Worm (Caenorhabditis elegans) whole organism, L4 larva: ENCODE data around the gene lmtr-3.

Experiments used
- F10B5.3 ChIP-seq: sonication (generic microtip); optimal IDR thresholded peaks from 2 replicates; lab custom pipeline; 2016; ENCODE audit warnings: mild to moderate bottlenecking, missing genetic modification characterization, missing compliant biosample characterization
- F37D6.2 ChIP-seq: sonication (generic microtip); optimal IDR thresholded peaks from 2 replicates; lab custom pipeline; 2016; ENCODE audit warnings: mild to moderate bottlenecking, missing genetic modification characterization, missing compliant biosample characterization
- F44E2.7 ChIP-seq: fragments of 200-800 bp; sonication (Bioruptor generic); IDR thresholded peaks from 2 replicates; pipeline ENCODE4 v2.1.2; 2022; ENCODE audit warnings: missing genetic modification characterization, missing compliant biosample characterization
- F49E8.2 ChIP-seq: sonication (generic microtip); optimal IDR thresholded peaks from 2 replicates; lab custom pipeline; 2016; ENCODE audit warnings: missing compliant biosample characterization, mild to moderate bottlenecking, missing genetic modification characterization, borderline replicate concordance
- T26A8.4 ChIP-seq: fragments of 200-800 bp; sonication (Bioruptor generic); IDR thresholded peaks from 2 replicates; pipeline ENCODE4 v1.3.6; 2022; ENCODE audit warnings: missing genetic modification characterization, missing compliant biosample characterization
- Y48G9A.11 ChIP-seq: fragments of 200-800 bp; sonication (Bioruptor generic); IDR thresholded peaks from 2 replicates; pipeline ENCODE4 v1.3.6; 2022; ENCODE audit warnings: missing genetic modification reagents, missing genetic modification characterization, missing compliant biosample characterization
- Y5F2A.4 ChIP-seq: fragments of 200-800 bp; sonication (Bioruptor generic); optimal IDR thresholded peaks from 2 replicates; lab custom pipeline; 2018; ENCODE audit warnings: mild to moderate bottlenecking, missing genetic modification characterization, missing compliant biosample characterization
- ZK546.5 ChIP-seq, 2 experiments: sonication (generic microtip); optimal IDR thresholded peaks; 2 replicates each; lab custom pipeline; 2017; ENCODE audit warnings: missing biosample characterization in 2 of 2, missing genetic modification characterization in 2 of 2
- aha-1 ChIP-seq: fragments of 150-350 bp; peaks from one replicate; lab custom pipeline; 2014; ENCODE audit warnings: missing biosample characterization, missing genetic modification characterization
- attf-4 ChIP-seq: sonication (generic microtip); optimal IDR thresholded peaks from 3 replicates; lab custom pipeline; 2017; ENCODE audit warnings: missing biosample characterization, missing genetic modification characterization
- ceh-28 ChIP-seq: fragments of 150-350 bp; optimal IDR thresholded peaks from 2 replicates; lab custom pipeline; 2014; ENCODE audit warnings: missing biosample characterization, missing genetic modification reagents, missing genetic modification characterization
- ctbp-1 ChIP-seq: fragments of 200-800 bp; sonication (Bioruptor generic); IDR thresholded peaks from 2 replicates; pipeline ENCODE4 v1.3.6; 2022; ENCODE audit warnings: missing genetic modification reagents, missing genetic modification characterization, missing compliant biosample characterization
- dmd-8 ChIP-seq: fragments of 200-800 bp; sonication (Bioruptor generic); IDR thresholded peaks from 2 replicates; pipeline ENCODE4 v1.3.6; 2022; ENCODE audit warnings: missing genetic modification characterization, missing compliant biosample characterization
- dmd-9 ChIP-seq: fragments of 200-800 bp; sonication (Bioruptor generic); IDR thresholded peaks from 2 replicates; pipeline ENCODE4 v1.3.6; 2022; ENCODE audit warnings: missing genetic modification reagents, missing genetic modification characterization, missing compliant biosample characterization
- dpl-1 ChIP-seq: fragments of 150-350 bp; optimal IDR thresholded peaks from 2 replicates; lab custom pipeline; 2014; ENCODE audit warnings: missing biosample characterization, missing genetic modification reagents, missing genetic modification characterization
- dve-1 ChIP-seq: sonication (generic microtip); optimal IDR thresholded peaks from 2 replicates; lab custom pipeline; 2017; ENCODE audit warnings: antibody characterized with exemption, mild to moderate bottlenecking, missing genetic modification characterization, missing compliant biosample characterization; ENCODE audit not compliant: insufficient read depth
- egl-43 ChIP-seq: fragments of 200-800 bp; sonication (Bioruptor generic); IDR thresholded peaks from 2 replicates; pipeline ENCODE4 v1.3.6; 2022; ENCODE audit warnings: missing genetic modification reagents, missing genetic modification characterization, missing compliant biosample characterization
- fkh-10 ChIP-seq: fragments of 150-350 bp; optimal IDR thresholded peaks from 2 replicates; lab custom pipeline; 2014; ENCODE audit warnings: missing biosample characterization, missing genetic modification reagents, missing genetic modification characterization
- hif-1 ChIP-seq, 2 experiments: sonication (generic microtip); optimal IDR thresholded peaks; 2 replicates each; lab custom pipeline; 2016 to 2017; ENCODE audit warnings: missing compliant biosample characterization in 2 of 2, missing genetic modification characterization in 2 of 2, missing genetic modification reagents in 2 of 2, missing genotype in 2 of 2, mild to moderate bottlenecking in 1 of 2
- hlh-11 ChIP-seq: fragments of 200-800 bp; sonication (Bioruptor generic); optimal IDR thresholded peaks from 2 replicates; lab custom pipeline; 2018; ENCODE audit warnings: mild to moderate bottlenecking, missing genetic modification characterization, missing compliant biosample characterization
- hlh-30 ChIP-seq: sonication (generic microtip); optimal IDR thresholded peaks from 2 replicates; lab custom pipeline; 2017; ENCODE audit warnings: antibody characterized with exemption, mild to moderate bottlenecking, missing genetic modification characterization, missing compliant biosample characterization; ENCODE audit not compliant: insufficient read depth
- hmg-1.1 ChIP-seq: fragments of 200-800 bp; sonication (Bioruptor generic); IDR thresholded peaks from 2 replicates; pipeline ENCODE4 v1.3.6; 2022; ENCODE audit warnings: missing genetic modification reagents, missing genetic modification characterization, missing compliant biosample characterization
- lin-13 ChIP-seq: fragments of 150-350 bp; optimal IDR thresholded peaks from 2 replicates; lab custom pipeline; 2014; ENCODE audit warnings: missing biosample characterization, missing genetic modification reagents, missing genetic modification characterization
- lin-29 ChIP-seq: fragments of 200-800 bp; sonication (Bioruptor generic); IDR thresholded peaks from 2 replicates; pipeline ENCODE4 v1.3.6; 2022; ENCODE audit warnings: missing genetic modification reagents, missing genetic modification characterization, missing compliant biosample characterization
- lin-38 ChIP-seq: fragments of 200-800 bp; sonication (Bioruptor generic); IDR thresholded peaks from 2 replicates; pipeline ENCODE4 v1.3.6; 2022; ENCODE audit warnings: missing genetic modification reagents, missing genetic modification characterization, missing compliant biosample characterization
- lsy-2 ChIP-seq, 2 experiments: fragments of 150-350 bp in 1 of 2; sonication (generic microtip) in 1 of 2; optimal IDR thresholded peaks; 2 replicates each; lab custom pipeline; 2014 to 2017; ENCODE audit warnings: missing biosample characterization in 2 of 2, missing genetic modification characterization in 2 of 2
- mdl-1 ChIP-seq, 2 experiments: fragments of 150-350 bp in 1 of 2; sonication (generic microtip) in 1 of 2; optimal IDR thresholded peaks; 2 replicates each; lab custom pipeline; 2014 to 2017; ENCODE audit warnings: missing biosample characterization in 2 of 2, missing genetic modification characterization in 2 of 2
- mep-1 ChIP-seq: fragments of 150-350 bp; sonication (generic microtip); optimal IDR thresholded peaks from 3 replicates; lab custom pipeline; 2014; ENCODE audit warnings: missing biosample characterization, missing genetic modification characterization
- mes-2 ChIP-seq: sonication (generic microtip); optimal IDR thresholded peaks from 2 replicates; lab custom pipeline; 2016; ENCODE audit warnings: missing genotype, mild to moderate bottlenecking, missing genetic modification characterization, missing compliant biosample characterization; ENCODE audit not compliant: poor library complexity, severe bottlenecking
- mxl-3 ChIP-seq: fragments of 200-800 bp; sonication (Bioruptor generic); optimal IDR thresholded peaks from 2 replicates; lab custom pipeline; 2018; ENCODE audit warnings: mild to moderate bottlenecking, missing genetic modification characterization, missing compliant biosample characterization
- nhr-111 ChIP-seq: fragments of 200-800 bp; sonication (Bioruptor generic); optimal IDR thresholded peaks from 2 replicates; lab custom pipeline; 2018; ENCODE audit warnings: mild to moderate bottlenecking, missing genetic modification characterization, missing compliant biosample characterization
- nhr-25 ChIP-seq: sonication (generic microtip); optimal IDR thresholded peaks from 2 replicates; lab custom pipeline; 2017; ENCODE audit warnings: missing genetic modification characterization, mild to moderate bottlenecking, missing compliant biosample characterization, antibody characterized with exemption, moderate library complexity, borderline replicate concordance; ENCODE audit not compliant: insufficient read depth
- nhr-28 ChIP-seq: fragments of 150-350 bp; optimal IDR thresholded peaks from 2 replicates; lab custom pipeline; 2014; ENCODE audit warnings: missing biosample characterization, missing genetic modification characterization
- nhr-48 ChIP-seq: sonication (generic microtip); optimal IDR thresholded peaks from 2 replicates; lab custom pipeline; 2016; ENCODE audit warnings: mild to moderate bottlenecking, missing genetic modification characterization, missing compliant biosample characterization
- nhr-76 ChIP-seq: fragments of 150-350 bp; optimal IDR thresholded peaks from 2 replicates; lab custom pipeline; 2014; ENCODE audit warnings: missing biosample characterization, missing genetic modification characterization
- pha-4 ChIP-seq, 2 experiments: fragments of 150-350 bp in 1 of 2; fragments of 200-800 bp in 1 of 2; sonication (Bioruptor generic) in 1 of 2; IDR thresholded peaks in 1 of 2; optimal IDR thresholded peaks in 1 of 2; 2 replicates each; pipeline versions ENCODE4 v1.3.6 to Lab custom; 2014 to 2022; ENCODE audit warnings: missing genetic modification characterization in 2 of 2, missing genetic modification reagents in 2 of 2, missing biosample characterization in 1 of 2, missing compliant biosample characterization in 1 of 2
- php-3 ChIP-seq: fragments of 200-800 bp; sonication (Bioruptor generic); IDR thresholded peaks from 2 replicates; pipeline ENCODE4 v1.3.6; 2022; ENCODE audit warnings: missing genetic modification reagents, missing genetic modification characterization, missing compliant biosample characterization
- rbr-2 ChIP-seq: sonication (generic microtip); optimal IDR thresholded peaks from 2 replicates; lab custom pipeline; 2016; ENCODE audit warnings: missing genotype, missing genetic modification characterization, missing compliant biosample characterization
- set-16 ChIP-seq: fragments of 200-800 bp; sonication (Bioruptor generic); IDR thresholded peaks from 2 replicates; pipeline ENCODE4 v1.3.6; 2022; ENCODE audit warnings: missing genetic modification reagents, missing genetic modification characterization, missing compliant biosample characterization
- skn-1 ChIP-seq: fragments of 150-350 bp; optimal IDR thresholded peaks from 2 replicates; lab custom pipeline; 2014; ENCODE audit warnings: missing biosample characterization, missing genetic modification characterization
- snpc-1.2 ChIP-seq: fragments of 200-800 bp; sonication (Bioruptor generic); IDR thresholded peaks from 2 replicates; pipeline ENCODE4 v1.3.6; 2022; ENCODE audit warnings: missing genetic modification reagents, missing genetic modification characterization, missing compliant biosample characterization
- snpc-4 ChIP-seq: fragments of 150-350 bp; optimal IDR thresholded peaks from 2 replicates; lab custom pipeline; 2014; ENCODE audit warnings: missing biosample characterization, missing genetic modification characterization
- unc-62 ChIP-seq, 3 experiments: fragments of 150-350 bp in 1 of 3; sonication (generic microtip); optimal IDR thresholded peaks in 2 of 3; peaks in 1 of 3; 1 replicate in 1 of 3; 2 replicates in 2 of 3; lab custom pipeline; 2014 to 2017; ENCODE audit warnings: missing biosample characterization in 3 of 3, missing genetic modification characterization in 3 of 3, missing genetic modification reagents in 3 of 3, missing genotype in 1 of 3

The lmtr-3 gene

ce11 chrV:11074448-11074847, 49.5 kb upstream of the lmtr-3 start, which contains the start of gene act-3 (continued):
- no peak for TF ChIP-seq F44E2.7 (GFP tag; lab: Robert Waterston, UW)
- no peak for TF ChIP-seq dmd-8
- no peak for TF ChIP-seq nhr-111
- TF ChIP-seq set-16 (GFP tag; lab: Robert Waterston, UW), result peak; percentile 45
- no peak for TF ChIP-seq hmg-1.1 (GFP tag; lab: Robert Waterston, UW)
- no peak for TF ChIP-seq ZK546.5 (tag; optimal IDR thresholded peaks at IDR 0.05; lab: Kevin White, UChicago)
- peak; percentile 32 for TF ChIP-seq aha-1 (tag; lab: Kevin White, UChicago)
- peak; percentile 17; the same call in 1 of the 2 replicates for TF ChIP-seq snpc-1.2 (GFP tag; lab: Robert Waterston, UW)
- peak; percentile 47; the same call in 1 of the 2 replicates for TF ChIP-seq pha-4 (GFP tag; IDR thresholded peaks at IDR 0.05; lab: Robert Waterston, UW)
- TF ChIP-seq pha-4 (tag; optimal IDR thresholded peaks at IDR 0.05; lab: Kevin White, UChicago), result no peak
- peak; percentile 22 for TF ChIP-seq nhr-28
- no peak for TF ChIP-seq mdl-1 (tag; optimal IDR thresholded peaks at IDR 0.05; lab: Kevin White, UChicago)
- TF ChIP-seq skn-1 (tag; lab: Kevin White, UChicago), result no peak
- TF ChIP-seq F49E8.2 (tag; lab: Kevin White, UChicago), result no peak

ce11 chrV:11075209-11076027, 48.6 kb upstream of the lmtr-3 start:
- peak; percentile 65 for TF ChIP-seq hlh-30 (tag; lab: Kevin White, UChicago)
- peak; percentile 27 for TF ChIP-seq mep-1 (tag; lab: Kevin White, UChicago)
- TF ChIP-seq F37D6.2 (tag; lab: Kevin White, UChicago), result peak; percentile 4
- TF ChIP-seq hif-1 (tag; optimal IDR thresholded peaks at IDR 0.05; lab: Kevin White, UChicago), result peak in 1 of 2 experiments; percentile 29
- 0 out of 2 replicates have a peak, but pooled peaks have one; percentile 44 for TF ChIP-seq dmd-8
- TF ChIP-seq nhr-28, result no peak
- TF ChIP-seq F10B5.3 (tag; lab: Kevin White, UChicago), result peak; percentile 52
- peak in 1 of 2 experiments; percentile 27 for TF ChIP-seq lsy-2 (tag; optimal IDR thresholded peaks at IDR 0.05; lab: Kevin White, UChicago)
- TF ChIP-seq T26A8.4 (GFP tag; lab: Robert Waterston, UW), result 0 out of 2 replicates have a peak, but pooled peaks have one; percentile 19
- TF ChIP-seq mdl-1 (tag; optimal IDR thresholded peaks at IDR 0.05; lab: Kevin White, UChicago), result peak in 1 of 2 experiments; percentile 81
- TF ChIP-seq nhr-76 (tag; lab: Kevin White, UChicago), result no peak
- TF ChIP-seq fkh-10, result peak; percentile 34
- TF ChIP-seq Y48G9A.11 (GFP tag; lab: Robert Waterston, UW), result peak; percentile 54; the same call in 1 of the 2 replicates
- TF ChIP-seq set-16 (GFP tag; lab: Robert Waterston, UW), result peak; percentile 61
- peak; percentile 87 for TF ChIP-seq egl-43
- no peak for TF ChIP-seq php-3
- peak; percentile 42 for TF ChIP-seq lin-38 (GFP tag; lab: Robert Waterston, UW)
- peak; percentile 72 for TF ChIP-seq rbr-2 (tag; lab: Kevin White, UChicago)
- TF ChIP-seq Y5F2A.4 (GFP tag; lab: Kevin White, UChicago), result no peak
- TF ChIP-seq aha-1 (tag; lab: Kevin White, UChicago), result peak; percentile 80
- peak; percentile 21 for TF ChIP-seq hlh-11 (tag; lab: Kevin White, UChicago)
- no peak for TF ChIP-seq snpc-4
- peak; percentile 74 for TF ChIP-seq ctbp-1 (GFP tag; lab: Robert Waterston, UW)
- TF ChIP-seq skn-1 (tag; lab: Kevin White, UChicago), result no peak
- TF ChIP-seq nhr-111, result no peak
- no peak for TF ChIP-seq ceh-28 (tag; lab: Kevin White, UChicago)
- TF ChIP-seq lin-13 (GFP tag; lab: Kevin White, UChicago), result no peak
- TF ChIP-seq nhr-48 (tag; lab: Kevin White, UChicago), result no peak
- TF ChIP-seq attf-4 (tag; lab: Kevin White, UChicago), result no peak
- TF ChIP-seq mes-2 (tag; lab: Kevin White, UChicago), result peak; percentile 39
- 0 out of 2 replicates have a peak, but pooled peaks have one; percentile 9 for TF ChIP-seq dmd-9
- no peak; the same call in 1 of the 2 replicates for TF ChIP-seq lin-29
- peak in 1 of 2 experiments; percentile 93 for TF ChIP-seq unc-62 (GFP tag; optimal IDR thresholded peaks at IDR 0.05 in 1 of 2; lab: Kevin White, UChicago)
- TF ChIP-seq unc-62 (tag; optimal IDR thresholded peaks at IDR 0.05; lab: Kevin White, UChicago), result no peak
- TF ChIP-seq mxl-3, result peak; percentile 67
- peak; percentile 28 for TF ChIP-seq dve-1
- TF ChIP-seq dpl-1 (GFP tag; lab: Kevin White, UChicago), result peak; percentile 7
- peak; percentile 18 for TF ChIP-seq nhr-25 (tag; lab: Kevin White, UChicago)
